Worm (Caenorhabditis elegans) whole organism, early embryonic: ENCODE data around the gene sra-35.

ENCODE experiments used
- B0310.2 ChIP-seq: sonication (generic microtip); optimal IDR thresholded peaks from 2 replicates; lab custom pipeline; 2016; ENCODE audit warnings: mild to moderate bottlenecking, missing genetic modification characterization, missing compliant biosample characterization
- F13C5.2 ChIP-seq: sonication (generic microtip); optimal IDR thresholded peaks from 2 replicates; lab custom pipeline; 2017; ENCODE audit warnings: mild to moderate bottlenecking, missing genetic modification characterization, inconsistent platforms, missing compliant biosample characterization
- aly-1 ChIP-seq: sonication (generic microtip); optimal IDR thresholded peaks from 2 replicates; lab custom pipeline; 2016; ENCODE audit warnings: missing genetic modification characterization, missing compliant biosample characterization
- ama-1 ChIP-seq: fragments of 150-350 bp; optimal IDR thresholded peaks from 2 replicates; lab custom pipeline; 2014
- ceh-13 ChIP-seq: fragments of 200-800 bp; sonication (Bioruptor generic); optimal IDR thresholded peaks from 2 replicates; lab custom pipeline; 2018; ENCODE audit warnings: mild to moderate bottlenecking, missing genetic modification characterization, missing compliant biosample characterization
- ceh-36 ChIP-seq: sonication (generic microtip); optimal IDR thresholded peaks from 2 replicates; lab custom pipeline; 2016; ENCODE audit warnings: missing genetic modification characterization, inconsistent platforms, missing compliant biosample characterization
- ets-7 ChIP-seq: sonication (generic microtip); optimal IDR thresholded peaks from 2 replicates; lab custom pipeline; 2016; ENCODE audit warnings: missing genotype, missing genetic modification characterization, missing compliant biosample characterization
- flt-1 ChIP-seq: fragments of 200-800 bp; sonication (Bioruptor generic); IDR thresholded peaks from 2 replicates; pipeline ENCODE4 v1.3.6; 2022; ENCODE audit warnings: missing genetic modification characterization, missing compliant biosample characterization
- hmbx-1 ChIP-seq: sonication (generic microtip); optimal IDR thresholded peaks from 2 replicates; lab custom pipeline; 2016; ENCODE audit warnings: mild to moderate bottlenecking, missing genetic modification characterization, missing compliant biosample characterization
- hmg-4 ChIP-seq: fragments of 200-800 bp; sonication (Bioruptor generic); optimal IDR thresholded peaks from 2 replicates; lab custom pipeline; 2018; ENCODE audit warnings: mild to moderate bottlenecking, missing genetic modification characterization, missing compliant biosample characterization
- hnd-1 ChIP-seq: sonication (generic microtip); optimal IDR thresholded peaks from 2 replicates; lab custom pipeline; 2016; ENCODE audit warnings: missing genetic modification characterization, missing compliant biosample characterization
- pes-1 ChIP-seq: fragments of 200-800 bp; sonication (Bioruptor generic); IDR thresholded peaks from 2 replicates; pipeline ENCODE4 v1.3.6; 2022; ENCODE audit warnings: missing genetic modification reagents, missing genetic modification characterization, missing compliant biosample characterization
- scrt-1 ChIP-seq: fragments of 200-800 bp; sonication (Bioruptor generic); IDR thresholded peaks from 2 replicates; pipeline ENCODE4 v1.3.6; 2022; ENCODE audit warnings: missing genetic modification characterization, missing compliant biosample characterization
- sea-1 ChIP-seq: fragments of 200-800 bp; sonication (Bioruptor generic); conservative IDR thresholded peaks from 2 replicates; pipeline ENCODE4 v1.3.6; 2022; ENCODE audit warnings: missing genetic modification characterization, missing compliant biosample characterization
- tbx-11 ChIP-seq: fragments of 200-800 bp; sonication (Bioruptor generic); IDR thresholded peaks from 2 replicates; pipeline ENCODE4 v1.3.6; 2022; ENCODE audit warnings: missing genetic modification characterization, missing compliant biosample characterization
- tbx-37 ChIP-seq: fragments of 200-800 bp; sonication (Bioruptor generic); conservative IDR thresholded peaks from 2 replicates; pipeline ENCODE4 v1.3.6; 2022; ENCODE audit warnings: missing genetic modification reagents, missing genetic modification characterization, missing compliant biosample characterization
- tra-4 ChIP-seq: sonication (generic microtip); optimal IDR thresholded peaks from 2 replicates; lab custom pipeline; 2017; ENCODE audit warnings: missing genetic modification characterization, missing compliant biosample characterization

Gene sra-35

DNA sequence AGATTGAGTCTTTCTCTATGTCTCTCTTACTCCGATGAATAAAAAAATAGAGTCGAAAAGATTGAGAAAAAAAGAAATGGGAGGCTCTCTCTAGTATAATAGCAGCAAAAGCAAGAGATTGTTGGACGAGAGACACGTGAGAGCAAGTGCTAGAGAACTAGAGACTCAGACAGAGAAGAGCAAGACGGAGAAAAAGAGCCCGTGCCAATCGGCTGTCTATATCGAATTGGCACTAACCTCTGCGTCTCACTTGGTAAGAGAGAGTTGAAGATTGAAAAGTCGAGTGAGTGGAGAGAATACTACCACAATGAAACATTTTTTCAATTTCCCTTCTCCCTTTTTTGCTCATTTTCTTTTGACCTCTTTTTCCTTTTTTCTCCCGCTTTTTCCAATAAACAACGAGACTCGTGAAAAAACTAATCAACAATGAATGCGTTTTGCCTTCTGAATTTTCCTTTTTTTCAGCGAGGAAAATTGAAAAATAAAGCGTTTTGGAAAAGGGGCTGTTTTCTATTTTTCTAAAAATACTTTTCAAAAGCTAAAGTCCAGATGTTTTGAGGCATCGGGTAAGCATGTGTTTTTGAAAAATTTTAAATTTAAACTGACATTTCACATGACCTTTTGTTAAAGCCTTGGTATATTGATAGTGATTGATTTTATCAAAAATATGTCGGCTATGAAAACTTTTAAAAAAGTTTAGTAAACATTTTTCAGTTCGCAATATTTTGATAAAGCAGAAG, 21.0 kb downstream of the sra-35 start:
- TF ChIP-seq hmg-4 (GFP tag; lab: Kevin White, UChicago) = peak; percentile 9
- TF ChIP-seq ets-7 (tag; lab: Kevin White, UChicago) = no peak
- TF ChIP-seq F13C5.2 (tag; lab: Kevin White, UChicago) = peak; percentile 32

DNA sequence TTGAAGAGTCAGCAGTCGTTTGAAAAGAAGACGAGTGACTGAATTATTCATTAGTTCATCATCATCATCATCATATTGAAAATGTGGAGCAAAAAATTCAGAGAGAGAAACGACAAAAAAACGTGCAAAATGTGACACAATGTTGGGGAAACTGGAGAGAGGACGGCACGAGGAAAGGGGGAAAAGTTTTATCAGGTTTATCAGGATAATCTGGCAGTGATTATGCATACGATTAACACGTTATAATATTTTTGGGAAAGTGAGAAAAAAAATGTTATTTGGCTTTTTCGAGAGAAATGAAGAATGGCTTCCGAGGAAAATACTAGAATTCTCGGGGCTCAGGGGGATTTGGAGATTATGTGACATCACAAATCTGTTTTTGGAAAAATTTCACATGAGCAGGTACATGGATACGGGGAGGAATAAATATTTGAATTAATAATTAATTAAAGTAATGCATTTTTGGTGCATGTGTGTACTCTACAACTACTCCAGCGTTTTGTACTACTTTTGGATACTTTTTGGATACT, 22.5 kb downstream of the sra-35 start, which contains the start of gene camt-1:
Gene camt-1 (minus strand): TSS at position 51 of the 530 bp plus-strand sequence.
- TF ChIP-seq pes-1 (GFP tag; lab: Robert Waterston, UW) = no peak
- TF ChIP-seq tbx-11 (GFP tag; lab: Robert Waterston, UW) = no peak
- TF ChIP-seq flt-1 = no peak
- TF ChIP-seq B0310.2 (tag; lab: Kevin White, UChicago) = no peak
- TF ChIP-seq tbx-37 = no peak
- no peak for TF ChIP-seq sea-1 (GFP tag; lab: Robert Waterston, UW)
- no peak for TF ChIP-seq hmbx-1 (tag; lab: Kevin White, UChicago)

DNA sequence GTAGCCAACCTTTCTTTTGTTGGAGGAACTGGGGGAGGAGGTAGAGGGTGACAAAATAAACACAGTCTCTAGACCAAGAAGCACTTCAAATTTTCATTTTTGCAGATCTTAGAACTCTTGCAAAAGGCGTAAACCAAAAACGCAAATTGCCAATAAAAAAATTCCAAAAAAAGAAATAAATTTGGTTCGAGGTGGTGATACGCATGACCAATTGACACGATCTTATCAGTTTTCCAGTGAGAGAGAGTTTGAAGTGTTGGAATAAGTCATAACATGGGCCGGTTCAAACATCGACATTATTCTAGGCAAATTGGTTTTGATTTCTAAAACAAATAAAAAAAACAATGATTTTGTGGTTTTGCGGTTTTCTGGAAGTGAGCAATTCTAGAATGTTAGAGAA, 31.9 kb downstream of the sra-35 start:
- TF ChIP-seq tbx-37 (no peak), hnd-1 (tag; lab: Kevin White, UChicago) (no peak), F13C5.2 (tag; lab: Kevin White, UChicago) (no peak), aly-1 (tag; lab: Kevin White, UChicago) (no peak), pes-1 (GFP tag; lab: Robert Waterston, UW) (no peak), B0310.2 (tag; lab: Kevin White, UChicago) (no peak), ceh-13 (no peak), ceh-36 (tag; lab: Kevin White, UChicago) (no peak)

DNA sequence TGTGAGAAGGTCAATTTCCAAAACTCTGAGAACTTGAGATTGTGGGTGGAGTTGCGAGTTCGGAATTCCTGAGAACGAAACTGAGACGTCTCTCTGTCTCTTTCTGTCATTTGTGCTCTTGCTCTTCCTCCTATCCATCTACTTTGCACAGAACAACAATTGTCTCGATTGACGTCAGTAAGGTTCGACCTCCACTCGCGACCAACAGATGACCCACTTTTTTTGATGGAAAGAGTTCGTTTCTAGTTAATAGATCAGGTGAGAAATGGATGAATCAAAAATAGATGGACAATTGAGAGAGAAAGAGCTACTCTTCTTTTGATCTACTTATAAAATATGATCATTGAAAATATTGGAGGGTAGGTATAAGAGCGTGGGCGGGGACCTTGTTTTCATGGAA, 33.2 kb downstream of the sra-35 start:
- TF ChIP-seq ceh-36 (tag; lab: Kevin White, UChicago) (no peak), aly-1 (tag; lab: Kevin White, UChicago) (no peak), tra-4 (tag; lab: Kevin White, UChicago) (no peak), tbx-11 (GFP tag; lab: Robert Waterston, UW) (no peak), B0310.2 (tag; lab: Kevin White, UChicago) (no peak), scrt-1 (no peak), hmg-4 (GFP tag; lab: Kevin White, UChicago) (no peak), ama-1 (lab: Kevin White, UChicago) (no peak), flt-1 (no peak), ceh-13 (no peak), hnd-1 (tag; lab: Kevin White, UChicago) (no peak), ets-7 (tag; lab: Kevin White, UChicago) (no peak), tbx-37 (no peak), pes-1 (GFP tag; lab: Robert Waterston, UW) (no peak), hmbx-1 (tag; lab: Kevin White, UChicago) (no peak)

DNA sequence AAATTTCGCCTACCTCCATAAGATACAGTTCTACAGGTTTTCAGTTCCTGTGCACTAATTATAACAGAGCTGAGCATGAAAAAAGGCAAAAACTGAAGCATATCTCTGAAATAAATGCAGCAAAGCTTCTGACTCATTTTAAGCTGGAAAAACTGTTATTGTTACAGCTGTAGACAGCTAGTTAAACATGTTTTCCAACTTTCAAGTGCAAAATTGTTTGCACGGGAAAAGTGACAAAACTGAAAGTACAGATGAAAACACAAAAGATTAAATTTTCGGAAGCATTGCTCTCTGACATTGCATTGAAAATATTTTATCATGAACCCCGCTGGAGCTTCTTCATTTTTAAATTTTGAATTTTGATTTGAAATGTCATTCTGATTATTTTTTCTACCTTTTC, 37.0 kb downstream of the sra-35 start, which contains the start of gene T05C1.5:
Gene T05C1.5 (minus strand): TSS at position 101 of the 400 bp plus-strand sequence.
- TF ChIP-seq hnd-1 (tag; lab: Kevin White, UChicago) (no peak), aly-1 (tag; lab: Kevin White, UChicago) (no peak), ets-7 (tag; lab: Kevin White, UChicago) (no peak), sea-1 (GFP tag; lab: Robert Waterston, UW) (no peak), ceh-36 (tag; lab: Kevin White, UChicago) (no peak)

DNA sequence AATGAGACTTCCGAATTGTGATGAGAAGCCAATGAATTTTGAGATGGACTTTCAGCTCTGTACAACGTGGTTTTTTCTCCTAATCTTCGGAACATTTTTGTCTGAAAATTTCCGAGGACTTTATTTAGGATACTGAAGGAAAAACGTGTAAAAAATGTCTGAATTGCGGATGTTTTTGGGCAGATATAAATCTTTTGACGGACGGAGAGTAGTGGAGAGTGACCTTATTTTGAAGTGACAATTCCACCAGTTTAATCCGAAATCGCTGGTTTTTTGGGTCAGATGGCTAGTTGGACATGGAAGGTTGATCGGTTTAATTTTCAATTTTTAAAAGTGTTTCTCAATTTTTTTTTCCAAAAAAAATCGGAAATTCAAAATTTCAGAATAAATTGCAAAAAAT, 38.4 kb downstream of the sra-35 start, which contains the start of gene T05C1.3:
Gene T05C1.3 (minus strand): TSS at position 101 of the 400 bp plus-strand sequence.
- no peak for TF ChIP-seq sea-1 (GFP tag; lab: Robert Waterston, UW)
- no peak for TF ChIP-seq tbx-11 (GFP tag; lab: Robert Waterston, UW)
- TF ChIP-seq ceh-36 (tag; lab: Kevin White, UChicago) = no peak
- TF ChIP-seq aly-1 (tag; lab: Kevin White, UChicago) = no peak
- TF ChIP-seq pes-1 (GFP tag; lab: Robert Waterston, UW) = no peak
- no peak for TF ChIP-seq hnd-1 (tag; lab: Kevin White, UChicago)
- TF ChIP-seq B0310.2 (tag; lab: Kevin White, UChicago) = no peak
- no peak for TF ChIP-seq hmbx-1 (tag; lab: Kevin White, UChicago)
- TF ChIP-seq ama-1 (lab: Kevin White, UChicago) = no peak
- no peak for TF ChIP-seq ceh-13
- TF ChIP-seq ets-7 (tag; lab: Kevin White, UChicago) = no peak

DNA sequence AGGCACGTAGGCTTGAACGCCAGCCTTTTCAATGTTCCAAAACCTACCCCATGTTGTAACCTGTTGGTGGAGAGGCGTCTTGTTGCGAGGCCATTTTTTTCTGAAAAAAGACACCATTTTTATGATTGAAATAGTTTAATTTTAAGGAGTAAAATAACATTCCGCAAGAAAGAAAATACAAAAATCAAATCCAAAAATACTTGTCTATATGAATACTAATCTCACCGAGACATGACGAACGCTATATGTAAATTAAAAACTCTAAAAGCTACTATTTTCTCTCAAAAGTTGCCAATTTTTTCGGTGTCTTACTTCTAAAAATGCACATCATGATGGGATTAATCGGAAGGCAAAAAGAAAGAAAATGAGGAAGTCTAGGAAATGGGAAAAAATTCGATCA, 45.7 kb downstream of the sra-35 start, which contains the start of gene T05C1.2:
Gene T05C1.2 (minus strand): TSS at position 101 of the 400 bp plus-strand sequence.
- TF ChIP-seq tra-4 (tag; lab: Kevin White, UChicago) (no peak), tbx-37 (no peak), ama-1 (lab: Kevin White, UChicago) (no peak), scrt-1 (no peak), ceh-13 (no peak), F13C5.2 (tag; lab: Kevin White, UChicago) (no peak), pes-1 (GFP tag; lab: Robert Waterston, UW) (no peak), hnd-1 (tag; lab: Kevin White, UChicago) (no peak), flt-1 (no peak), ceh-36 (tag; lab: Kevin White, UChicago) (no peak), aly-1 (tag; lab: Kevin White, UChicago) (no peak), sea-1 (GFP tag; lab: Robert Waterston, UW) (no peak), hmbx-1 (tag; lab: Kevin White, UChicago) (no peak), tbx-11 (GFP tag; lab: Robert Waterston, UW) (no peak), hmg-4 (GFP tag; lab: Kevin White, UChicago) (no peak)
